Fruit fly (Drosophila melanogaster) whole organism, embryonic: ENCODE results near the gene CG7611.

Experiments used
- B-H1 ChIP-seq: fragments of 200-800 bp; sonication (Bioruptor generic); IDR thresholded peaks from 3 replicates; pipeline ENCODE4 v1.3.6; 2022; ENCODE audit warnings: missing biosample characterization, missing genetic modification characterization
- Blimp-1 ChIP-seq: fragments of 200-800 bp; sonication (Bioruptor generic); optimal IDR thresholded peaks from 3 replicates; lab custom pipeline; 2018; ENCODE audit warnings: missing biosample characterization, missing genetic modification characterization, mild to moderate bottlenecking, moderate library complexity, missing genetic modification reagents
- CG10366 ChIP-seq: fragments of 200-800 bp; sonication (Bioruptor generic); IDR thresholded peaks from 2 replicates; pipeline ENCODE4 v1.3.6; 2022; ENCODE audit warnings: missing biosample characterization, missing genetic modification characterization
- CG10543 ChIP-seq: fragments of 200-800 bp; sonication (Bioruptor generic); optimal IDR thresholded peaks from 3 replicates; lab custom pipeline; 2017; ENCODE audit warnings: missing biosample characterization, mild to moderate bottlenecking, missing genetic modification characterization, moderate library complexity
- CG11504 ChIP-seq: fragments of 200-800 bp; sonication (Bioruptor generic); optimal IDR thresholded peaks from 3 replicates; lab custom pipeline; 2019; ENCODE audit warnings: missing biosample characterization, mild to moderate bottlenecking, missing genetic modification characterization, moderate library complexity
- CG11695 ChIP-seq: fragments of 200-800 bp; sonication (Bioruptor generic); IDR thresholded peaks from 3 replicates; pipeline ENCODE4 v1.3.6; 2022; ENCODE audit warnings: missing biosample characterization, missing genetic modification characterization
- CG11696 ChIP-seq: fragments of 200-800 bp; sonication (Bioruptor generic); IDR thresholded peaks from 2 replicates; pipeline ENCODE4 v1.3.6; 2022; ENCODE audit warnings: missing biosample characterization, missing genetic modification characterization
- CG11723 ChIP-seq: fragments of 200-800 bp; sonication (Bioruptor generic); optimal IDR thresholded peaks from 2 replicates; lab custom pipeline; 2017; ENCODE audit warnings: missing biosample characterization, mild to moderate bottlenecking, missing genetic modification characterization
- CG12155 ChIP-seq: fragments of 200-800 bp; sonication (Bioruptor generic); optimal IDR thresholded peaks from 3 replicates; lab custom pipeline; 2016; ENCODE audit warnings: missing biosample characterization, missing genetic modification characterization
- CG14014 ChIP-seq: fragments of 200-800 bp; sonication (Bioruptor generic); IDR thresholded peaks from 2 replicates; pipeline ENCODE4 v1.3.6; 2022; ENCODE audit warnings: missing biosample characterization, missing genetic modification characterization
- CG15269 ChIP-seq: fragments of 200-800 bp; sonication (Bioruptor generic); optimal IDR thresholded peaks from 2 replicates; lab custom pipeline; 2018; ENCODE audit warnings: missing biosample characterization, mild to moderate bottlenecking, missing genetic modification characterization, moderate library complexity
- CG1603 ChIP-seq: fragments of 200-800 bp; sonication (Bioruptor generic); optimal IDR thresholded peaks from 2 replicates; lab custom pipeline; 2019; ENCODE audit warnings: missing biosample characterization, mild to moderate bottlenecking, missing genetic modification characterization, moderate library complexity
- CG17385 ChIP-seq: fragments of 200-800 bp; sonication (Bioruptor generic); optimal IDR thresholded peaks from 3 replicates; lab custom pipeline; 2018; ENCODE audit warnings: missing biosample characterization, mild to moderate bottlenecking, missing genetic modification characterization
- CG17568 ChIP-seq: fragments of 200-800 bp; sonication (Bioruptor generic); optimal IDR thresholded peaks from 2 replicates; lab custom pipeline; 2018; ENCODE audit warnings: missing biosample characterization, mild to moderate bottlenecking, missing genetic modification characterization, moderate library complexity
- CG18764 ChIP-seq: fragments of 200-800 bp; sonication (Bioruptor generic); optimal IDR thresholded peaks from 3 replicates; lab custom pipeline; 2016; ENCODE audit warnings: missing biosample characterization, missing genetic modification characterization
- CG2199 ChIP-seq: fragments of 200-800 bp; sonication (Bioruptor generic); IDR thresholded peaks from 3 replicates; pipeline ENCODE4 v1.3.6; 2022; ENCODE audit warnings: missing biosample characterization, missing genetic modification characterization
- CG3407 ChIP-seq: fragments of 200-800 bp; sonication (Bioruptor generic); optimal IDR thresholded peaks from 2 replicates; lab custom pipeline; 2018; ENCODE audit warnings: missing biosample characterization, mild to moderate bottlenecking, missing genetic modification characterization
- CG34224 ChIP-seq: fragments of 200-800 bp; sonication (Bioruptor generic); IDR thresholded peaks from 3 replicates; pipeline ENCODE4 v1.3.6; 2022; ENCODE audit warnings: missing biosample characterization, missing genetic modification characterization; ENCODE audit not compliant: partially characterized antibody
- CG3838 ChIP-seq: fragments of 200-800 bp; sonication (Bioruptor generic); optimal IDR thresholded peaks from 3 replicates; lab custom pipeline; 2016; ENCODE audit warnings: missing biosample characterization, missing genetic modification characterization
- CG6175 ChIP-seq: fragments of 200-800 bp; sonication (Bioruptor generic); IDR thresholded peaks from 3 replicates; pipeline ENCODE4 v1.3.6; 2022; ENCODE audit warnings: missing biosample characterization, missing genetic modification characterization
- CG6813 ChIP-seq: fragments of 200-800 bp; sonication (Bioruptor generic); optimal IDR thresholded peaks from 2 replicates; lab custom pipeline; 2017; ENCODE audit warnings: missing biosample characterization, missing genetic modification characterization, mild to moderate bottlenecking, moderate library complexity, missing genetic modification reagents
- CG7372 ChIP-seq: fragments of 200-800 bp; sonication (Bioruptor generic); IDR thresholded peaks from 2 replicates; pipeline ENCODE4 v1.3.6; 2022; ENCODE audit warnings: missing biosample characterization, missing genetic modification characterization
- CG7556 ChIP-seq: fragments of 200-800 bp; sonication (Bioruptor generic); optimal IDR thresholded peaks from 2 replicates; lab custom pipeline; 2017; ENCODE audit warnings: missing biosample characterization, mild to moderate bottlenecking, missing genetic modification characterization
- CG8089 ChIP-seq: fragments of 200-800 bp; sonication (Bioruptor generic); optimal IDR thresholded peaks from 3 replicates; lab custom pipeline; 2016; ENCODE audit warnings: missing biosample characterization, missing genetic modification characterization
- CG8281 ChIP-seq: fragments of 200-800 bp; sonication (Bioruptor generic); optimal IDR thresholded peaks from 2 replicates; lab custom pipeline; 2018; ENCODE audit warnings: missing biosample characterization, mild to moderate bottlenecking, missing genetic modification characterization, moderate library complexity
- CG9437 ChIP-seq: fragments of 200-800 bp; sonication (Bioruptor generic); optimal IDR thresholded peaks from 2 replicates; lab custom pipeline; 2018; ENCODE audit warnings: missing biosample characterization, mild to moderate bottlenecking, missing genetic modification characterization
- Chrac-16 ChIP-seq: fragments of 200-800 bp; sonication (Bioruptor generic); optimal IDR thresholded peaks from 3 replicates; lab custom pipeline; 2016; ENCODE audit warnings: missing biosample characterization, missing genetic modification characterization
- CrebB ChIP-seq: fragments of 200-800 bp; sonication (Bioruptor generic); optimal IDR thresholded peaks from 3 replicates; lab custom pipeline; 2018; ENCODE audit warnings: missing biosample characterization, mild to moderate bottlenecking, missing genetic modification characterization
- Gsc ChIP-seq: fragments of 200-800 bp; sonication (Bioruptor generic); IDR thresholded peaks from 2 replicates; pipeline ENCODE4 v1.3.6; 2022; ENCODE audit warnings: missing biosample characterization, missing genetic modification characterization
- Hr39 ChIP-seq: fragments of >200 bp; optimal IDR thresholded peaks from 2 replicates; lab custom pipeline; 2017
- NK7.1 ChIP-seq: fragments of 200-800 bp; sonication (Bioruptor generic); optimal IDR thresholded peaks from 3 replicates; lab custom pipeline; 2016; ENCODE audit warnings: missing biosample characterization, missing genetic modification characterization
- Oaz ChIP-seq: fragments of 200-800 bp; sonication (Bioruptor generic); IDR thresholded peaks from 2 replicates; pipeline ENCODE4 v1.3.6; 2022; ENCODE audit warnings: missing biosample characterization, missing genetic modification characterization
- Sox100B ChIP-seq: fragments of 200-800 bp; sonication (Bioruptor generic); optimal IDR thresholded peaks from 3 replicates; lab custom pipeline; 2018; ENCODE audit warnings: missing biosample characterization, mild to moderate bottlenecking, missing genetic modification characterization
- Spps ChIP-seq: fragments of 200-800 bp; sonication (Bioruptor generic); optimal IDR thresholded peaks from 2 replicates; lab custom pipeline; 2018; ENCODE audit warnings: missing biosample characterization, mild to moderate bottlenecking, missing genetic modification characterization
- abd-A ChIP-seq: fragments of 200-800 bp; sonication (Bioruptor generic); optimal IDR thresholded peaks from 3 replicates; lab custom pipeline; 2019; ENCODE audit warnings: missing biosample characterization, mild to moderate bottlenecking, missing genetic modification characterization, moderate library complexity
- ac ChIP-seq: fragments of 200-800 bp; sonication (Bioruptor generic); optimal IDR thresholded peaks from 3 replicates; lab custom pipeline; 2017; ENCODE audit warnings: missing biosample characterization, mild to moderate bottlenecking, missing genetic modification characterization
- cad ChIP-seq: fragments of >200 bp; optimal IDR thresholded peaks from 2 replicates; lab custom pipeline; 2017; ENCODE audit warnings: missing biosample characterization, missing genetic modification characterization
- cwo ChIP-seq: fragments of 200-800 bp; sonication (Bioruptor generic); optimal IDR thresholded peaks from 3 replicates; lab custom pipeline; 2017; ENCODE audit warnings: missing biosample characterization, missing genetic modification characterization, mild to moderate bottlenecking, moderate library complexity, missing genetic modification reagents
- dan ChIP-seq: fragments of 200-800 bp; sonication (Bioruptor generic); IDR thresholded peaks from 2 replicates; pipeline ENCODE4 v1.3.6; 2022; ENCODE audit warnings: missing biosample characterization, missing genetic modification characterization
- ems ChIP-seq: fragments of 200-800 bp; sonication (Bioruptor generic); optimal IDR thresholded peaks from 3 replicates; lab custom pipeline; 2016; ENCODE audit warnings: missing biosample characterization, missing genetic modification characterization
- fu2 ChIP-seq: fragments of 200-800 bp; sonication (Bioruptor generic); optimal IDR thresholded peaks from 2 replicates; lab custom pipeline; 2016; ENCODE audit warnings: missing biosample characterization, missing genetic modification characterization
- lab ChIP-seq: fragments of 200-800 bp; sonication (Bioruptor generic); optimal IDR thresholded peaks from 3 replicates; lab custom pipeline; 2017; ENCODE audit warnings: missing biosample characterization, missing genetic modification characterization, mild to moderate bottlenecking, moderate library complexity, missing genetic modification reagents
- lola ChIP-seq, 3 experiments: fragments of >200 bp in 2 of 3; fragments of 200-800 bp in 1 of 3; sonication (Bioruptor generic) in 1 of 3; optimal IDR thresholded peaks; 2 replicates each; lab custom pipeline; 2017 to 2019; ENCODE audit warnings: missing biosample characterization in 3 of 3, missing genetic modification characterization in 3 of 3, mild to moderate bottlenecking in 1 of 3, moderate library complexity in 1 of 3
- p53 ChIP-seq: fragments of 200-800 bp; sonication (Bioruptor generic); optimal IDR thresholded peaks from 2 replicates; lab custom pipeline; 2016; ENCODE audit warnings: missing biosample characterization, missing genetic modification characterization
- schlank ChIP-seq: fragments of 200-800 bp; sonication (Bioruptor generic); optimal IDR thresholded peaks from 2 replicates; lab custom pipeline; 2018; ENCODE audit warnings: missing biosample characterization, mild to moderate bottlenecking, missing genetic modification characterization
- seq ChIP-seq: fragments of 200-800 bp; sonication (Bioruptor generic); IDR thresholded peaks from 2 replicates; pipeline ENCODE4 v1.3.6; 2022; ENCODE audit warnings: missing biosample characterization, missing genetic modification characterization
- slbo ChIP-seq: fragments of 200-800 bp; sonication (Bioruptor generic); IDR thresholded peaks from 2 replicates; pipeline ENCODE4 v1.3.6; 2022; ENCODE audit warnings: missing biosample characterization, missing genetic modification characterization
- tio ChIP-seq: fragments of 200-800 bp; sonication (Bioruptor generic); optimal IDR thresholded peaks from 2 replicates; lab custom pipeline; 2017; ENCODE audit warnings: missing biosample characterization, missing genetic modification characterization, inconsistent platforms
- trem ChIP-seq: fragments of 200-800 bp; optimal IDR thresholded peaks from 3 replicates; lab custom pipeline; 2019; ENCODE audit warnings: missing biosample characterization, mild to moderate bottlenecking, missing genetic modification characterization, moderate library complexity
- unpg ChIP-seq: fragments of 200-800 bp; sonication (Bioruptor generic); optimal IDR thresholded peaks from 3 replicates; lab custom pipeline; 2018; ENCODE audit warnings: missing biosample characterization, mild to moderate bottlenecking, missing genetic modification characterization, moderate library complexity

The CG7611 gene

dm6 chr3L:21509488-21510122 is 13.4 kb upstream of the CG7611 start (continued):
- TF ChIP-seq CG3407 (peak; percentile 22), CG11504 (tag; lab: Kevin White, UChicago) (peak; percentile 62), CG34224 (GFP tag; lab: Robert Waterston, UW) (no peak), abd-A (tag; lab: Kevin White, UChicago) (no peak), cwo (no peak), slbo (peak; percentile 57), ac (no peak), CG11723 (GFP tag; lab: Kevin White, UChicago) (no peak), CG6175 (GFP tag; lab: Robert Waterston, UW) (no peak), Gsc (no peak), seq (GFP tag; lab: Robert Waterston, UW) (no peak), CG1603 (tag; lab: Kevin White, UChicago) (peak; percentile 47), B-H1 (GFP tag; lab: Robert Waterston, UW) (no peak), CG14014 (GFP tag; lab: Robert Waterston, UW) (0 out of 2 replicates have a peak, but pooled peaks have one; percentile 25), cad (no peak), dan (no peak), CG7556 (GFP tag; lab: Kevin White, UChicago) (peak; percentile 51), NK7.1 (no peak), CG2199 (GFP tag; lab: Robert Waterston, UW) (no peak), Spps (tag; lab: Kevin White, UChicago) (no peak), CG15269 (peak; percentile 53), p53 (GFP tag; lab: Kevin White, UChicago) (no peak), Blimp-1 (GFP tag; lab: Kevin White, UChicago) (peak; percentile 29), CG18764 (GFP tag; lab: Kevin White, UChicago) (no peak), CG10366 (GFP tag; lab: Robert Waterston, UW) (0 out of 2 replicates have a peak, but pooled peaks have one; percentile 12), fu2 (GFP tag; lab: Kevin White, UChicago) (peak; percentile 19), schlank (no peak), lab (peak; percentile 67), CG12155 (GFP tag; lab: Kevin White, UChicago) (peak; percentile 16), unpg (peak; percentile 52), CG17385 (peak; percentile 31), Oaz (GFP tag; lab: Robert Waterston, UW) (no peak), CG7372 (no peak), lola (GFP tag; optimal IDR thresholded peaks at IDR 0.05; lab: Kevin White, UChicago) (peak in 1 of 3 experiments; percentile 25), CG3838 (GFP tag; lab: Kevin White, UChicago) (no peak), Hr39 (lab: Kevin White, UChicago) (no peak), CG9437 (peak; percentile 19), Sox100B (GFP tag; lab: Kevin White, UChicago) (peak; percentile 30), CG11695 (GFP tag; lab: Robert Waterston, UW) (peak; percentile 43; the same call in 1 of the 3 replicates), CG8281 (tag; lab: Kevin White, UChicago) (no peak), CG6813 (GFP tag; lab: Kevin White, UChicago) (no peak), Chrac-16 (GFP tag; lab: Kevin White, UChicago) (peak; percentile 14), CG10543 (GFP tag; lab: Kevin White, UChicago) (no peak), CG8089 (no peak), trem (no peak), CG11696 (GFP tag; lab: Robert Waterston, UW) (no peak), tio (GFP tag; lab: Kevin White, UChicago) (peak; percentile 33), ems (peak; percentile 43), CG17568 (GFP tag; lab: Kevin White, UChicago) (no peak), CrebB (tag; lab: Kevin White, UChicago) (no peak)
